Worm (Caenorhabditis elegans) whole organism, L3 larva: ENCODE results near the gene emb-5.

ENCODE experiments used
- nhr-23 ChIP-seq: fragments of 150-350 bp; optimal IDR thresholded peaks from 2 replicates; lab custom pipeline; 2014; ENCODE audit warnings: missing biosample characterization, missing genetic modification reagents, missing genetic modification characterization
- unc-39 ChIP-seq: sonication (generic microtip); optimal IDR thresholded peaks from 4 replicates; lab custom pipeline; 2017; ENCODE audit warnings: missing biosample characterization, missing genetic modification characterization

- TF ChIP-seq nhr-23 (tag; lab: Kevin White, UChicago): no peak
- no peak for TF ChIP-seq unc-39 (tag; lab: Kevin White, UChicago)
These were observed 28.2 kb upstream of the emb-5 start for ce11 chrIII:4748666-4749065.
